Fruit fly (Drosophila melanogaster): ENCODE results near the gene Proc.

The Proc gene

dm6 chr2L:7821279-7821848, 49.9 kb downstream of the Proc start (continued):
- TF ChIP-seq Atf6 (GFP tag; IDR thresholded peaks at IDR 0.05) (peak; percentile 65; the same call in 1 of the 2 replicates), ase (GFP tag; IDR thresholded peaks at IDR 0.05) (no peak), Max (GFP tag; optimal IDR thresholded peaks at IDR 0.05) (peak; percentile 58), tap (tag; optimal IDR thresholded peaks at IDR 0.05) (no peak), CrebB (tag; optimal IDR thresholded peaks at IDR 0.05) (peak; percentile 47), mirr (GFP tag; optimal IDR thresholded peaks at IDR 0.05) (peak; percentile 33), lola (GFP tag; optimal IDR thresholded peaks at IDR 0.05) (peak in 1 of 3 experiments; percentile 47), CG30403 (GFP tag; optimal IDR thresholded peaks at IDR 0.05) (peak; percentile 71), CG6254 (GFP tag; optimal IDR thresholded peaks at IDR 0.05) (no peak), CG17568 (GFP tag; optimal IDR thresholded peaks at IDR 0.05) (no peak), Dbx (GFP tag; IDR thresholded peaks at IDR 0.05) (peak; percentile 73; the same call in 1 of the 3 replicates), Stat92E (GFP tag; optimal IDR thresholded peaks at IDR 0.05) (peak in 1 of 3 experiments; percentile 48), CG4404 (GFP tag; IDR thresholded peaks at IDR 0.05) (no peak), org-1 (GFP tag; optimal IDR thresholded peaks at IDR 0.05) (no peak), CG4424 (GFP tag; optimal IDR thresholded peaks at IDR 0.05) (peak; percentile 33), CG7372 (GFP tag; IDR thresholded peaks at IDR 0.05) (peak; percentile 32; the same call in 1 of the 2 replicates), onecut (GFP tag; IDR thresholded peaks at IDR 0.05) (0 out of 2 replicates have a peak, but pooled peaks have one; percentile 10), HLH54F (GFP tag; optimal IDR thresholded peaks at IDR 0.05) (peak; percentile 57), Ssrp (tag; optimal IDR thresholded peaks at IDR 0.05) (peak; percentile 40), Ptx1 (GFP tag; IDR thresholded peaks at IDR 0.05) (peak; percentile 49; the same call in 1 of the 2 replicates), bbx (GFP tag; IDR thresholded peaks at IDR 0.05; ENCODE audit: partially characterized antibody) (peak; percentile 85), scrt (GFP tag; optimal IDR thresholded peaks at IDR 0.05) (peak; percentile 79), CG10543 (GFP tag; optimal IDR thresholded peaks at IDR 0.05) (peak; percentile 46), disco-r (GFP tag; optimal IDR thresholded peaks at IDR 0.05) (no peak), Lim3 (GFP tag; IDR thresholded peaks at IDR 0.05) (no peak), HHEX (GFP tag; optimal IDR thresholded peaks at IDR 0.05) (peak; percentile 53), sna (GFP tag; IDR thresholded peaks at IDR 0.05; ENCODE audit: partially characterized antibody) (peak; percentile 88), trem (tag; optimal IDR thresholded peaks at IDR 0.05) (peak; percentile 44), Aef1 (GFP tag; IDR thresholded peaks at IDR 0.05) (no peak; the same call in 2 of the 3 replicates), pnt (GFP tag; optimal IDR thresholded peaks at IDR 0.05) (no peak), crc (GFP tag; optimal IDR thresholded peaks at IDR 0.05) (no peak), tll (GFP tag; optimal IDR thresholded peaks at IDR 0.05) (no peak), dimm (GFP tag; IDR thresholded peaks at IDR 0.05) (no peak), E2f1 (GFP tag; IDR thresholded peaks at IDR 0.05) (peak; percentile 18; the same call in 1 of the 2 replicates), CG8359 (GFP tag; optimal IDR thresholded peaks at IDR 0.05; ENCODE audit: borderline replicate concordance) (no peak), Nf-YC (tag; optimal IDR thresholded peaks at IDR 0.05) (peak; percentile 61), CG10654 (GFP tag; optimal IDR thresholded peaks at IDR 0.05) (peak; percentile 32), gt (GFP tag; IDR thresholded peaks at IDR 0.05) (no peak), Oli (tag; optimal IDR thresholded peaks at IDR 0.05) (peak; percentile 15), CG16813 (GFP tag; IDR thresholded peaks at IDR 0.05; ENCODE audit: partially characterized antibody) (peak; percentile 82), hbn (GFP tag; IDR thresholded peaks at IDR 0.05; ENCODE audit: partially characterized antibody) (peak; percentile 87), fd96Cb (tag; optimal IDR thresholded peaks at IDR 0.05) (peak; percentile 1), CG34376 (GFP tag; optimal IDR thresholded peaks at IDR 0.05) (peak; percentile 28), CG12155 (GFP tag; optimal IDR thresholded peaks at IDR 0.05) (peak; percentile 29), CG13775 (GFP tag; optimal IDR thresholded peaks at IDR 0.05) (peak; percentile 82), CG1832 (GFP tag; optimal IDR thresholded peaks at IDR 0.05) (no peak), CG6854 (GFP tag; optimal IDR thresholded peaks at IDR 0.05) (peak; percentile 42), fd64A (GFP tag; optimal IDR thresholded peaks at IDR 0.05) (peak; percentile 32)

All from whole organism, embryonic.